Worm (Caenorhabditis elegans): Measurements from ENCODE around the gene F17E9.4.

DNA sequence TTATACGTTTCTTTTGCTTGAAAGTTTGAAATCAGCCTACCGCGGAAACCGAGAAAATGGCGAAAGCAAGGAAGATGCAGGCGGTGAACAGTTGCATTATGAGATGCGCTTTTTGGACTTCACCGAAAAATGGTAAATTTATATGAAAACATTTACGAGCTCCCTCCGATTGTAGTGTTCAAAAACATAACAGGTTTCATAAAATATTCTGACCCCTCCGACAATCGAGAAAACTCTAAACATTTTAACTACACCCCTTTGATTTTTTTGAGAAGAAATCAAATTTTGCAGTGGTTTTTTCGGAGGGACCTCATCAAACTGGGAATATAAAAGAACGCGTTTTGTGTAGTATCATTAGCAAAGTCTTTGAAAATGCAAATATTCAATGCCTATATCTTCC is 1.1 kb upstream of the F17E9.4 start, which contains the start of the genes F17E9.18 and F17E9.15:
- TF ChIP-seq him-1 (tag; optimal IDR thresholded peaks at IDR 0.05): no peak
- no peak for TF ChIP-seq W03F9.2 (tag; optimal IDR thresholded peaks at IDR 0.05)
